Fruit fly (Drosophila melanogaster) whole organism, embryonic: ENCODE results near the gene Or85c.

Experiments
- C15 ChIP-seq: fragments of 200-800 bp; sonication (Bioruptor generic); IDR thresholded peaks from 3 replicates; pipeline ENCODE4 v1.3.6; 2022; ENCODE audit warnings: missing biosample characterization, missing genetic modification characterization
- CG10462 ChIP-seq: fragments of 200-800 bp; sonication (Bioruptor generic); optimal IDR thresholded peaks from 2 replicates; lab custom pipeline; 2016; ENCODE audit warnings: missing biosample characterization, missing genetic modification characterization
- CG11695 ChIP-seq: fragments of 200-800 bp; sonication (Bioruptor generic); IDR thresholded peaks from 3 replicates; pipeline ENCODE4 v1.3.6; 2022; ENCODE audit warnings: missing biosample characterization, missing genetic modification characterization
- CG13775 ChIP-seq: fragments of 200-800 bp; sonication (Bioruptor generic); optimal IDR thresholded peaks from 3 replicates; lab custom pipeline; 2017; ENCODE audit warnings: missing biosample characterization, mild to moderate bottlenecking, missing genetic modification characterization
- CG13894 ChIP-seq: fragments of 200-800 bp; sonication (Bioruptor generic); optimal IDR thresholded peaks from 3 replicates; lab custom pipeline; 2018; ENCODE audit warnings: missing biosample characterization, mild to moderate bottlenecking, missing genetic modification characterization, moderate library complexity
- CG15269 ChIP-seq: fragments of 200-800 bp; sonication (Bioruptor generic); optimal IDR thresholded peaks from 2 replicates; lab custom pipeline; 2018; ENCODE audit warnings: missing biosample characterization, mild to moderate bottlenecking, missing genetic modification characterization, moderate library complexity
- CG16779 ChIP-seq: fragments of 200-800 bp; sonication (Bioruptor generic); IDR thresholded peaks from 2 replicates; pipeline ENCODE4 v1.3.6; 2022; ENCODE audit warnings: missing biosample characterization, missing genetic modification characterization
- CG1792 ChIP-seq: fragments of 200-800 bp; sonication (Bioruptor generic); optimal IDR thresholded peaks from 2 replicates; lab custom pipeline; 2016; ENCODE audit warnings: missing biosample characterization, missing genetic modification characterization
- CG18619 ChIP-seq: fragments of 200-800 bp; sonication (Bioruptor generic); optimal IDR thresholded peaks from 3 replicates; lab custom pipeline; 2017; ENCODE audit warnings: missing biosample characterization, mild to moderate bottlenecking, missing genetic modification characterization
- CG2116 ChIP-seq: fragments of 200-800 bp; sonication (Bioruptor generic); optimal IDR thresholded peaks from 3 replicates; lab custom pipeline; 2018; ENCODE audit warnings: missing biosample characterization, mild to moderate bottlenecking, missing genetic modification characterization
- CG2202 ChIP-seq: fragments of 200-800 bp; sonication (Bioruptor generic); optimal IDR thresholded peaks from 2 replicates; lab custom pipeline; 2018; ENCODE audit warnings: missing biosample characterization, mild to moderate bottlenecking, missing genetic modification characterization
- CG3163 ChIP-seq: fragments of 200-800 bp; sonication (Bioruptor generic); optimal IDR thresholded peaks from 3 replicates; lab custom pipeline; 2016; ENCODE audit warnings: missing biosample characterization, missing genetic modification characterization
- CG33557 ChIP-seq: fragments of 200-800 bp; sonication (Bioruptor generic); optimal IDR thresholded peaks from 2 replicates; lab custom pipeline; 2019; ENCODE audit warnings: missing biosample characterization, mild to moderate bottlenecking, missing genetic modification characterization, moderate library complexity
- CG34224 ChIP-seq: fragments of 200-800 bp; sonication (Bioruptor generic); IDR thresholded peaks from 3 replicates; pipeline ENCODE4 v1.3.6; 2022; ENCODE audit warnings: missing biosample characterization, missing genetic modification characterization; ENCODE audit not compliant: partially characterized antibody
- CTCF ChIP-seq: fragments of 200-800 bp; sonication (Bioruptor generic); optimal IDR thresholded peaks from 2 replicates; lab custom pipeline; 2017; ENCODE audit warnings: missing biosample characterization, mild to moderate bottlenecking, missing genetic modification characterization, moderate library complexity
- ERR ChIP-seq: fragments of 200-800 bp; sonication (Bioruptor generic); optimal IDR thresholded peaks from 2 replicates; lab custom pipeline; 2016; ENCODE audit warnings: missing biosample characterization, missing genetic modification characterization
- Ets65A ChIP-seq: fragments of 200-800 bp; sonication (Bioruptor generic); peaks from one replicate; lab custom pipeline; 2016; ENCODE audit warnings: missing biosample characterization, missing genetic modification characterization
- Gug ChIP-seq: fragments of 200-800 bp; sonication (Bioruptor generic); IDR thresholded peaks from 4 replicates; pipeline ENCODE4 v1.3.6; 2022; ENCODE audit warnings: missing biosample characterization, missing genetic modification characterization
- HLH54F ChIP-seq: fragments of 200-800 bp; sonication (Bioruptor generic); optimal IDR thresholded peaks from 3 replicates; lab custom pipeline; 2016; ENCODE audit warnings: missing biosample characterization, missing genetic modification characterization
- Hr78 ChIP-seq, 2 experiments: fragments of 200-800 bp in 1 of 2; fragments of >200 bp in 1 of 2; sonication (Bioruptor generic) in 1 of 2; optimal IDR thresholded peaks; 2 replicates each; lab custom pipeline; 2017 to 2019; ENCODE audit warnings: missing biosample characterization in 2 of 2, missing genetic modification characterization in 2 of 2, mild to moderate bottlenecking in 1 of 2, moderate library complexity in 1 of 2
- Hsf ChIP-seq: fragments of 200-800 bp; sonication (Bioruptor generic); optimal IDR thresholded peaks from 3 replicates; lab custom pipeline; 2016; ENCODE audit warnings: missing biosample characterization, missing genetic modification characterization
- Kr ChIP-seq: fragments of 200-800 bp; sonication (Bioruptor generic); optimal IDR thresholded peaks from 2 replicates; lab custom pipeline; 2017; ENCODE audit warnings: missing biosample characterization, mild to moderate bottlenecking, missing genetic modification characterization
- Lim3 ChIP-seq: fragments of 200-800 bp; sonication (Bioruptor generic); IDR thresholded peaks from 2 replicates; pipeline ENCODE4 v1.3.6; 2022; ENCODE audit warnings: missing biosample characterization, missing genetic modification characterization
- MESR4 ChIP-seq: fragments of 200-800 bp; sonication (Bioruptor generic); optimal IDR thresholded peaks from 2 replicates; lab custom pipeline; 2018; ENCODE audit warnings: missing biosample characterization, mild to moderate bottlenecking, missing genetic modification characterization, moderate library complexity
- Med ChIP-seq: fragments of 200-800 bp; sonication (Bioruptor generic); peaks from one replicate; lab custom pipeline; 2016; ENCODE audit warnings: missing biosample characterization, missing genetic modification characterization, mild to moderate bottlenecking, inconsistent platforms, moderate library complexity
- Neu2 ChIP-seq: fragments of 200-800 bp; sonication (Bioruptor generic); optimal IDR thresholded peaks from 3 replicates; lab custom pipeline; 2016; ENCODE audit warnings: missing biosample characterization, missing genetic modification characterization, borderline replicate concordance
- Optix ChIP-seq: fragments of 200-800 bp; sonication (Bioruptor generic); IDR thresholded peaks from 3 replicates; pipeline ENCODE4 v1.3.6; 2022; ENCODE audit warnings: missing biosample characterization, missing genetic modification characterization
- Six4 ChIP-seq: fragments of 200-800 bp; sonication (Bioruptor generic); optimal IDR thresholded peaks from 2 replicates; lab custom pipeline; 2016; ENCODE audit warnings: missing biosample characterization, missing genetic modification characterization
- ash1 ChIP-seq: fragments of 200-800 bp; sonication (Bioruptor generic); optimal IDR thresholded peaks from 2 replicates; lab custom pipeline; 2018; ENCODE audit warnings: missing biosample characterization, mild to moderate bottlenecking, missing genetic modification characterization
- cad ChIP-seq: fragments of >200 bp; optimal IDR thresholded peaks from 2 replicates; lab custom pipeline; 2017; ENCODE audit warnings: missing biosample characterization, missing genetic modification characterization
- dmrt11E ChIP-seq: fragments of 200-800 bp; sonication (Bioruptor generic); optimal IDR thresholded peaks from 3 replicates; lab custom pipeline; 2018; ENCODE audit warnings: missing biosample characterization, mild to moderate bottlenecking, missing genetic modification characterization, moderate library complexity
- ems ChIP-seq: fragments of 200-800 bp; sonication (Bioruptor generic); optimal IDR thresholded peaks from 3 replicates; lab custom pipeline; 2016; ENCODE audit warnings: missing biosample characterization, missing genetic modification characterization
- en ChIP-seq: fragments of 200-800 bp; sonication (Bioruptor generic); optimal IDR thresholded peaks from 2 replicates; lab custom pipeline; 2016; ENCODE audit warnings: missing biosample characterization, missing genetic modification characterization
- fd102C ChIP-seq: fragments of 200-800 bp; sonication (Bioruptor generic); optimal IDR thresholded peaks from 2 replicates; lab custom pipeline; 2018; ENCODE audit warnings: missing biosample characterization, mild to moderate bottlenecking, missing genetic modification characterization, moderate library complexity
- ham ChIP-seq: fragments of 200-800 bp; sonication (Bioruptor generic); IDR thresholded peaks from 2 replicates; pipeline ENCODE4 v1.3.6; 2022; ENCODE audit warnings: missing biosample characterization, missing genetic modification characterization
- insv ChIP-seq, 2 experiments: fragments of 200-800 bp; sonication (Bioruptor generic); optimal IDR thresholded peaks; 3 replicates each; lab custom pipeline; 2016 to 2018; ENCODE audit warnings: missing biosample characterization in 2 of 2, missing genetic modification characterization in 2 of 2
- kni ChIP-seq: fragments of 200-800 bp; sonication (Bioruptor generic); optimal IDR thresholded peaks from 3 replicates; lab custom pipeline; 2017; ENCODE audit warnings: mild to moderate bottlenecking, missing biosample characterization, missing genetic modification reagents, missing genetic modification characterization
- lbe ChIP-seq: fragments of 200-800 bp; sonication (Bioruptor generic); optimal IDR thresholded peaks from 2 replicates; lab custom pipeline; 2016; ENCODE audit warnings: missing biosample characterization, mild to moderate bottlenecking, missing genetic modification characterization
- peb ChIP-seq: fragments of 200-800 bp; sonication (Bioruptor generic); IDR thresholded peaks from 2 replicates; pipeline ENCODE4 v1.3.6; 2022; ENCODE audit warnings: missing biosample characterization, missing genetic modification characterization
- prd ChIP-seq, 3 experiments: fragments of >200 bp in 2 of 3; fragments of 200-800 bp in 1 of 3; sonication (Bioruptor generic) in 1 of 3; optimal IDR thresholded peaks in 2 of 3; IDR thresholded peaks in 1 of 3; 2 replicates in 2 of 3; 3 replicates in 1 of 3; pipeline versions ENCODE4 v1.3.6 to Lab custom; 2017 to 2022; ENCODE audit warnings: missing biosample characterization in 1 of 3, missing genetic modification characterization in 1 of 3
- rib ChIP-seq: fragments of 200-800 bp; sonication (Bioruptor generic); IDR thresholded peaks from 2 replicates; pipeline ENCODE4 v1.3.6; 2022; ENCODE audit warnings: missing biosample characterization, missing genetic modification characterization
- sc ChIP-seq, 3 experiments: fragments of >200 bp in 2 of 3; fragments of 200-800 bp in 1 of 3; sonication (Bioruptor generic) in 1 of 3; optimal IDR thresholded peaks; 2 replicates in 2 of 3; 3 replicates in 1 of 3; lab custom pipeline; 2017; ENCODE audit warnings: mild to moderate bottlenecking in 1 of 3, missing biosample characterization in 1 of 3, missing genetic modification characterization in 1 of 3, missing genetic modification reagents in 1 of 3
- schlank ChIP-seq: fragments of 200-800 bp; sonication (Bioruptor generic); optimal IDR thresholded peaks from 2 replicates; lab custom pipeline; 2018; ENCODE audit warnings: missing biosample characterization, mild to moderate bottlenecking, missing genetic modification characterization
- sens ChIP-seq: fragments of 200-800 bp; sonication (Bioruptor generic); peaks from one replicate; lab custom pipeline; 2016; ENCODE audit warnings: missing biosample characterization, missing genetic modification characterization
- tll ChIP-seq, 2 experiments: fragments of 200-800 bp in 1 of 2; fragments of >200 bp in 1 of 2; sonication (Bioruptor generic) in 1 of 2; optimal IDR thresholded peaks; 2 replicates each; lab custom pipeline; 2017 to 2019; ENCODE audit warnings: missing biosample characterization in 2 of 2, missing genetic modification characterization in 2 of 2, mild to moderate bottlenecking in 1 of 2, moderate library complexity in 1 of 2
- trem ChIP-seq: fragments of 200-800 bp; optimal IDR thresholded peaks from 3 replicates; lab custom pipeline; 2019; ENCODE audit warnings: missing biosample characterization, mild to moderate bottlenecking, missing genetic modification characterization, moderate library complexity
- wdn ChIP-seq: fragments of 200-800 bp; sonication (Bioruptor generic); IDR thresholded peaks from 2 replicates; pipeline ENCODE4 v1.3.6; 2022; ENCODE audit warnings: missing biosample characterization, missing genetic modification characterization
- zen ChIP-seq: fragments of 200-800 bp; sonication (Bioruptor generic); optimal IDR thresholded peaks from 3 replicates; lab custom pipeline; 2018; ENCODE audit warnings: missing biosample characterization, mild to moderate bottlenecking, missing genetic modification characterization, moderate library complexity
- zf30C ChIP-seq: fragments of 200-800 bp; sonication (Bioruptor generic); optimal IDR thresholded peaks from 3 replicates; lab custom pipeline; 2018; ENCODE audit warnings: missing biosample characterization, mild to moderate bottlenecking, missing genetic modification characterization
- zfh2 ChIP-seq: fragments of 200-800 bp; sonication (Bioruptor generic); optimal IDR thresholded peaks from 2 replicates; lab custom pipeline; 2016; ENCODE audit warnings: missing biosample characterization, missing genetic modification characterization

Or85c gene

dm6 chr3R:8467819-8468421 lies 44.9 kb downstream of the Or85c start:
- TF ChIP-seq Kr (GFP tag; lab: Kevin White, UChicago) (peak; percentile 80), prd (optimal IDR thresholded peaks at IDR 0.05; lab: Kevin White, UChicago) (no peak), prd (GFP tag; IDR thresholded peaks at IDR 0.05; lab: Robert Waterston, UW) (peak; percentile 53; the same call in 1 of the 3 replicates), CG16779 (GFP tag; lab: Robert Waterston, UW) (no peak), Six4 (no peak), CG13894 (tag; lab: Kevin White, UChicago) (no peak), sens (GFP tag; lab: Kevin White, UChicago) (no peak), ham (GFP tag; lab: Robert Waterston, UW) (no peak), peb (GFP tag; lab: Robert Waterston, UW) (no peak), rib (GFP tag; lab: Robert Waterston, UW) (no peak), Neu2 (GFP tag; lab: Kevin White, UChicago) (peak; percentile 36), dmrt11E (no peak), CG2202 (no peak), HLH54F (GFP tag; lab: Kevin White, UChicago) (no peak), Hsf (GFP tag; lab: Kevin White, UChicago) (no peak), CG10462 (GFP tag; lab: Kevin White, UChicago) (no peak), sc (optimal IDR thresholded peaks at IDR 0.05; lab: Kevin White, UChicago) (no peak), sc (GFP tag; optimal IDR thresholded peaks at IDR 0.05; lab: Kevin White, UChicago) (no peak), cad (peak; percentile 29), insv (GFP tag; optimal IDR thresholded peaks at IDR 0.05; lab: Kevin White, UChicago) (no peak), schlank (tag; lab: Kevin White, UChicago) (no peak), ERR (GFP tag; lab: Kevin White, UChicago) (no peak), CG3163 (no peak), Gug (GFP tag; lab: Robert Waterston, UW) (no peak), CG13775 (GFP tag; lab: Kevin White, UChicago) (no peak), Optix (no peak), ems (no peak), CG2116 (GFP tag; lab: Kevin White, UChicago) (no peak), Ets65A (peak; percentile 41), CG33557 (GFP tag; lab: Kevin White, UChicago) (no peak), CG1792 (no peak), ash1 (GFP tag; lab: Kevin White, UChicago) (no peak), MESR4 (GFP tag; lab: Kevin White, UChicago) (no peak), CG34224 (GFP tag; lab: Robert Waterston, UW) (no peak), lbe (GFP tag; lab: Kevin White, UChicago) (no peak), wdn (GFP tag; lab: Robert Waterston, UW) (no peak), CTCF (no peak), zf30C (peak; percentile 95), C15 (GFP tag; lab: Robert Waterston, UW) (no peak), kni (no peak), en (GFP tag; lab: Kevin White, UChicago) (no peak), zen (tag; lab: Kevin White, UChicago) (peak; percentile 100), Lim3 (GFP tag; lab: Robert Waterston, UW) (no peak), fd102C (peak; percentile 5), CG18619 (GFP tag; lab: Kevin White, UChicago) (no peak), zfh2 (GFP tag; lab: Kevin White, UChicago) (no peak), CG11695 (GFP tag; lab: Robert Waterston, UW) (no peak), Med (GFP tag; lab: Kevin White, UChicago) (no peak), CG15269 (no peak), tll (GFP tag; optimal IDR thresholded peaks at IDR 0.05; lab: Kevin White, UChicago) (peak in 1 of 2 experiments; percentile 99), Hr78 (GFP tag; optimal IDR thresholded peaks at IDR 0.05; lab: Kevin White, UChicago) (no peak), trem (tag; lab: Kevin White, UChicago) (no peak)
